Fruit fly (Drosophila melanogaster) whole organism, embryonic: ENCODE data around the gene Sap30.

Experiments used
- C15 ChIP-seq: fragments of 200-800 bp; sonication (Bioruptor generic); IDR thresholded peaks from 3 replicates; pipeline ENCODE4 v1.3.6; 2022; ENCODE audit warnings: missing biosample characterization, missing genetic modification characterization
- CG12942 ChIP-seq: fragments of 200-800 bp; sonication (Bioruptor generic); optimal IDR thresholded peaks from 3 replicates; lab custom pipeline; 2016; ENCODE audit warnings: missing biosample characterization, missing genetic modification characterization
- CG14710 ChIP-seq: fragments of 200-800 bp; sonication (Bioruptor generic); optimal IDR thresholded peaks from 3 replicates; lab custom pipeline; 2019; ENCODE audit warnings: missing biosample characterization, mild to moderate bottlenecking, missing genetic modification characterization, moderate library complexity
- CG1647 ChIP-seq: fragments of 200-800 bp; sonication (Bioruptor generic); optimal IDR thresholded peaks from 3 replicates; lab custom pipeline; 2016; ENCODE audit warnings: missing biosample characterization, missing genetic modification characterization
- CG16779 ChIP-seq: fragments of 200-800 bp; sonication (Bioruptor generic); IDR thresholded peaks from 2 replicates; pipeline ENCODE4 v1.3.6; 2022; ENCODE audit warnings: missing biosample characterization, missing genetic modification characterization
- CG2129 ChIP-seq: fragments of 200-800 bp; sonication (Bioruptor generic); IDR thresholded peaks from 2 replicates; pipeline ENCODE4 v1.3.6; 2022; ENCODE audit warnings: missing biosample characterization, missing genetic modification characterization; ENCODE audit not compliant: partially characterized antibody
- CG2202 ChIP-seq: fragments of 200-800 bp; sonication (Bioruptor generic); optimal IDR thresholded peaks from 2 replicates; lab custom pipeline; 2018; ENCODE audit warnings: missing biosample characterization, mild to moderate bottlenecking, missing genetic modification characterization
- CG2875 ChIP-seq: fragments of 200-800 bp; sonication (Bioruptor generic); optimal IDR thresholded peaks from 2 replicates; lab custom pipeline; 2017; ENCODE audit warnings: missing biosample characterization, mild to moderate bottlenecking, missing genetic modification characterization, missing genetic modification reagents
- CG33557 ChIP-seq: fragments of 200-800 bp; sonication (Bioruptor generic); optimal IDR thresholded peaks from 2 replicates; lab custom pipeline; 2019; ENCODE audit warnings: missing biosample characterization, mild to moderate bottlenecking, missing genetic modification characterization, moderate library complexity
- CG43689 ChIP-seq: fragments of 200-800 bp; sonication (Bioruptor generic); IDR thresholded peaks from 2 replicates; pipeline ENCODE4 v1.3.6; 2022; ENCODE audit warnings: missing biosample characterization, missing genetic modification characterization
- CG7556 ChIP-seq: fragments of 200-800 bp; sonication (Bioruptor generic); optimal IDR thresholded peaks from 2 replicates; lab custom pipeline; 2017; ENCODE audit warnings: missing biosample characterization, mild to moderate bottlenecking, missing genetic modification characterization
- CG7963 ChIP-seq: fragments of 200-800 bp; sonication (Bioruptor generic); IDR thresholded peaks from 3 replicates; pipeline ENCODE4 v1.3.6; 2022; ENCODE audit warnings: missing biosample characterization, missing genetic modification characterization; ENCODE audit not compliant: partially characterized antibody
- D19B ChIP-seq: fragments of 200-800 bp; sonication (Bioruptor generic); optimal IDR thresholded peaks from 2 replicates; lab custom pipeline; 2017; ENCODE audit warnings: missing biosample characterization, mild to moderate bottlenecking, missing genetic modification characterization
- E2f2 ChIP-seq: fragments of 200-800 bp; sonication (Bioruptor generic); IDR thresholded peaks from 2 replicates; pipeline ENCODE4 v1.3.6; 2022; ENCODE audit warnings: missing biosample characterization, missing genetic modification characterization
- GATAe ChIP-seq: fragments of 200-800 bp; sonication (Bioruptor generic); conservative IDR thresholded peaks from 2 replicates; pipeline ENCODE4 v1.3.6; 2022; ENCODE audit warnings: missing biosample characterization, missing genetic modification characterization
- HLH54F ChIP-seq: fragments of 200-800 bp; sonication (Bioruptor generic); optimal IDR thresholded peaks from 3 replicates; lab custom pipeline; 2016; ENCODE audit warnings: missing biosample characterization, missing genetic modification characterization
- Hand ChIP-seq: fragments of 200-800 bp; sonication (Bioruptor generic); optimal IDR thresholded peaks from 2 replicates; lab custom pipeline; 2017; ENCODE audit warnings: mild to moderate bottlenecking, missing biosample characterization, missing genetic modification reagents, missing genetic modification characterization
- Hmr ChIP-seq: fragments of 200-800 bp; sonication (Bioruptor generic); optimal IDR thresholded peaks from 3 replicates; lab custom pipeline; 2017; ENCODE audit warnings: mild to moderate bottlenecking, missing biosample characterization, missing genetic modification reagents, missing genetic modification characterization
- Hr39 ChIP-seq: fragments of >200 bp; optimal IDR thresholded peaks from 2 replicates; lab custom pipeline; 2017
- NFAT ChIP-seq: fragments of 200-800 bp; sonication (Bioruptor generic); IDR thresholded peaks from 2 replicates; pipeline ENCODE4 v1.3.6; 2022; ENCODE audit warnings: missing biosample characterization, missing genetic modification characterization
- Rx ChIP-seq: fragments of 200-800 bp; sonication (Bioruptor generic); IDR thresholded peaks from 2 replicates; pipeline ENCODE4 v1.3.6; 2022; ENCODE audit warnings: missing biosample characterization, missing genetic modification characterization
- ab ChIP-seq: fragments of 200-800 bp; sonication (Bioruptor generic); optimal IDR thresholded peaks from 2 replicates; lab custom pipeline; 2016; ENCODE audit warnings: missing biosample characterization, missing genetic modification characterization
- btn ChIP-seq: fragments of 200-800 bp; sonication (Bioruptor generic); optimal IDR thresholded peaks from 2 replicates; lab custom pipeline; 2016; ENCODE audit warnings: missing biosample characterization, missing genetic modification characterization
- da ChIP-seq: fragments of 200-800 bp; sonication (Bioruptor generic); optimal IDR thresholded peaks from 2 replicates; lab custom pipeline; 2016; ENCODE audit warnings: missing biosample characterization, missing genetic modification characterization
- danr ChIP-seq: fragments of 200-800 bp; sonication (Bioruptor generic); IDR thresholded peaks from 2 replicates; pipeline ENCODE4 v1.3.6; 2022; ENCODE audit warnings: missing biosample characterization, missing genetic modification characterization
- dysf ChIP-seq: fragments of 200-800 bp; sonication (Bioruptor generic); IDR thresholded peaks from 3 replicates; pipeline ENCODE4 v1.3.6; 2022; ENCODE audit warnings: missing biosample characterization, missing genetic modification characterization
- ftz-f1 ChIP-seq: fragments of 200-800 bp; sonication (Bioruptor generic); optimal IDR thresholded peaks from 2 replicates; lab custom pipeline; 2016; ENCODE audit warnings: missing biosample characterization, missing genetic modification characterization
- gfzf ChIP-seq: fragments of 200-800 bp; sonication (Bioruptor generic); optimal IDR thresholded peaks from 2 replicates; lab custom pipeline; 2016; ENCODE audit warnings: missing biosample characterization, mild to moderate bottlenecking, missing genetic modification characterization, moderate library complexity
- hb ChIP-seq: fragments of 200-800 bp; sonication (Bioruptor generic); IDR thresholded peaks from 3 replicates; pipeline ENCODE4 v1.3.6; 2022; ENCODE audit warnings: missing biosample characterization, missing genetic modification characterization; ENCODE audit not compliant: partially characterized antibody
- ind ChIP-seq: fragments of 200-800 bp; sonication (Bioruptor generic); optimal IDR thresholded peaks from 3 replicates; lab custom pipeline; 2016; ENCODE audit warnings: missing biosample characterization, missing genetic modification characterization
- ken ChIP-seq: fragments of 200-800 bp; sonication (Bioruptor generic); IDR thresholded peaks from 3 replicates; pipeline ENCODE4 v1.3.6; 2022; ENCODE audit warnings: missing biosample characterization, missing genetic modification characterization
- lab ChIP-seq: fragments of 200-800 bp; sonication (Bioruptor generic); optimal IDR thresholded peaks from 3 replicates; lab custom pipeline; 2017; ENCODE audit warnings: missing biosample characterization, missing genetic modification characterization, mild to moderate bottlenecking, moderate library complexity, missing genetic modification reagents
- oc ChIP-seq: fragments of 200-800 bp; sonication (Bioruptor generic); optimal IDR thresholded peaks from 2 replicates; lab custom pipeline; 2018; ENCODE audit warnings: missing biosample characterization, mild to moderate bottlenecking, missing genetic modification characterization, moderate library complexity
- org-1 ChIP-seq: fragments of 200-800 bp; sonication (Bioruptor generic); optimal IDR thresholded peaks from 2 replicates; lab custom pipeline; 2017; ENCODE audit warnings: missing biosample characterization, missing genetic modification characterization
- otp ChIP-seq: fragments of 200-800 bp; sonication (Bioruptor generic); IDR thresholded peaks from 3 replicates; pipeline ENCODE4, ENCODE4 v1.3.6; 2022; ENCODE audit warnings: missing biosample characterization, missing genetic modification characterization
- peb ChIP-seq: fragments of 200-800 bp; sonication (Bioruptor generic); IDR thresholded peaks from 2 replicates; pipeline ENCODE4 v1.3.6; 2022; ENCODE audit warnings: missing biosample characterization, missing genetic modification characterization
- pho ChIP-seq: fragments of 200-800 bp; sonication (Bioruptor generic); optimal IDR thresholded peaks from 2 replicates; lab custom pipeline; 2016; ENCODE audit warnings: missing biosample characterization, missing genetic modification characterization
- pita ChIP-seq: fragments of 200-800 bp; sonication (Bioruptor generic); optimal IDR thresholded peaks from 2 replicates; lab custom pipeline; 2017; ENCODE audit warnings: missing biosample characterization, mild to moderate bottlenecking, missing genetic modification characterization
- pzg ChIP-seq: fragments of 200-800 bp; sonication (Bioruptor generic); optimal IDR thresholded peaks from 3 replicates; lab custom pipeline; 2018; ENCODE audit warnings: missing biosample characterization, mild to moderate bottlenecking, missing genetic modification characterization, moderate library complexity
- scrt ChIP-seq: fragments of 200-800 bp; sonication (Bioruptor generic); optimal IDR thresholded peaks from 2 replicates; lab custom pipeline; 2018; ENCODE audit warnings: missing biosample characterization, mild to moderate bottlenecking, missing genetic modification characterization, moderate library complexity
- sens ChIP-seq: fragments of 200-800 bp; sonication (Bioruptor generic); peaks from one replicate; lab custom pipeline; 2016; ENCODE audit warnings: missing biosample characterization, missing genetic modification characterization
- sima ChIP-seq: fragments of 200-800 bp; sonication (Bioruptor generic); optimal IDR thresholded peaks from 2 replicates; lab custom pipeline; 2016; ENCODE audit warnings: missing biosample characterization, missing genetic modification characterization
- slbo ChIP-seq: fragments of 200-800 bp; sonication (Bioruptor generic); IDR thresholded peaks from 2 replicates; pipeline ENCODE4 v1.3.6; 2022; ENCODE audit warnings: missing biosample characterization, missing genetic modification characterization
- sqz ChIP-seq: fragments of 200-800 bp; sonication (Bioruptor generic); optimal IDR thresholded peaks from 3 replicates; lab custom pipeline; 2018; ENCODE audit warnings: missing biosample characterization, mild to moderate bottlenecking, missing genetic modification characterization
- tin ChIP-seq: fragments of 200-800 bp; sonication (Bioruptor generic); optimal IDR thresholded peaks from 3 replicates; lab custom pipeline; 2016; ENCODE audit warnings: missing biosample characterization, missing genetic modification characterization
- tna ChIP-seq: fragments of 200-800 bp; sonication (Bioruptor generic); IDR thresholded peaks from 2 replicates; pipeline ENCODE4 v1.3.6; 2022; ENCODE audit warnings: missing biosample characterization, missing genetic modification characterization; ENCODE audit not compliant: partially characterized antibody
- trem ChIP-seq: fragments of 200-800 bp; optimal IDR thresholded peaks from 3 replicates; lab custom pipeline; 2019; ENCODE audit warnings: missing biosample characterization, mild to moderate bottlenecking, missing genetic modification characterization, moderate library complexity
- z ChIP-seq: fragments of 200-800 bp; sonication (Bioruptor generic); IDR thresholded peaks from 3 replicates; pipeline ENCODE4 v1.3.6; 2022; ENCODE audit warnings: missing biosample characterization, missing genetic modification characterization
- zen ChIP-seq: fragments of 200-800 bp; sonication (Bioruptor generic); optimal IDR thresholded peaks from 3 replicates; lab custom pipeline; 2018; ENCODE audit warnings: missing biosample characterization, mild to moderate bottlenecking, missing genetic modification characterization, moderate library complexity

The Sap30 gene

DNA sequence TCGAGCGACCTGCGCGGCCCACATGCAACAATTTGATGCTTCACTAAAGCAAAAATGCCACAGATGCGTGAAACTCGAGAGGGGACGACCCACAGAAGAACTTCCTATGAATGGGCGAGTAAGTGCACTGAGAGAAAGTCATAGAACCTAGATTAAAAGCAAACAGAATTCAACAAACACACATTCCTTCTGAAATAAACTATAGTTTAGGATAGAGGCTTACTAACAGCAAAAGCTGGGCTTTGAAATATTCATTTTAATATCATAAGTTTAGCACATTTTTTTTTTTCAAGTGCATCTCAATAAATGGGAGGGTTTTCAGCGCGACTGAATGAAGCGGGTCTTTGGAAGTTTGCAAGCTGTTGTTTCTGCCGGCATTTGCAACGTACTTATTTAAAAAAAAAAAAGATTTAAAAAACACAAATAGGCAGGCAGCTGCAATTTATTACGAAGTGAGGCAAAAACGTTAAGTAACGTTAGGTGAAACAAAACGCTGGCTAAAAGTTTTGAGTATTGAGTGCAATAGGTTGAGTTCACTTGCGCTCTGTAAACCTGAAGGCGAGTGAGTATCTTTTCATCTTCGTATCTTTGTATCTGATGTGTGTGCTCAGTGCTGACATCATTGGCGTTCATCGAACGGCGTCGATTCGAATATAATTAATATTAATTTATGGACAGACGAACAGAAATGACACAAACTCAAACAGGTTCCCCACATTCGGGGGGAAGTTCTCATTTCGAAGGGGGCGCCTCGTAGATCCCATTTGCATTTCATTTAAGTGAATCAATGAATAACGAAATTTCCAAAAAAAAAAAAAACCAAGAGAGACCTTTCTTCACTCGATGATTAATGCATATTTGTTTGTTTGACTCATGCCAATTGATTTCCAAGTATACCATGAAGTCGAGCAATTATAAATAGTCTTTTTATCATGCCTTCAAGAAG lies 13.9 kb upstream of the Sap30 start (continued):
- TF ChIP-seq tin = peak; percentile 69
- no peak for TF ChIP-seq GATAe (GFP tag; lab: Robert Waterston, UW)
- TF ChIP-seq ftz-f1 = no peak
- peak; percentile 18 for TF ChIP-seq sima
- TF ChIP-seq da (GFP tag; lab: Kevin White, UChicago) = no peak
- peak; percentile 47 for TF ChIP-seq zen
- no peak for TF ChIP-seq pzg (GFP tag; lab: Kevin White, UChicago)
- TF ChIP-seq otp (GFP tag; lab: Robert Waterston, UW) = peak; percentile 77
- peak; percentile 70 for TF ChIP-seq Rx
- TF ChIP-seq CG7556 (GFP tag; lab: Kevin White, UChicago) = peak; percentile 17
- TF ChIP-seq Hr39 = no peak
- TF ChIP-seq z = peak; percentile 7; the same call in 1 of the 3 replicates
- TF ChIP-seq NFAT (GFP tag; lab: Robert Waterston, UW) = no peak
- no peak for TF ChIP-seq oc (tag; lab: Kevin White, UChicago)
- TF ChIP-seq CG14710 (tag; lab: Kevin White, UChicago) = peak; percentile 64
- no peak for TF ChIP-seq sqz
- no peak for TF ChIP-seq Hand (GFP tag; lab: Kevin White, UChicago)
- peak; percentile 9 for TF ChIP-seq btn (GFP tag; lab: Kevin White, UChicago)
- TF ChIP-seq ken = peak; percentile 46; the same call in 1 of the 3 replicates
- TF ChIP-seq tna (GFP tag; lab: Robert Waterston, UW) = no peak
- TF ChIP-seq org-1 (GFP tag; lab: Kevin White, UChicago) = peak; percentile 44
- TF ChIP-seq gfzf (GFP tag; lab: Kevin White, UChicago) = no peak
- peak; percentile 37 for TF ChIP-seq CG2875 (GFP tag; lab: Kevin White, UChicago)
- no peak for TF ChIP-seq Hmr (GFP tag; lab: Kevin White, UChicago)
- TF ChIP-seq D19B = no peak
- peak; percentile 73; the same call in 2 of the 3 replicates for TF ChIP-seq dysf (GFP tag; lab: Robert Waterston, UW)
- TF ChIP-seq trem (tag; lab: Kevin White, UChicago) = peak; percentile 9
- peak; percentile 49; the same call in 1 of the 2 replicates for TF ChIP-seq danr (GFP tag; lab: Robert Waterston, UW)
- TF ChIP-seq CG1647 (GFP tag; lab: Kevin White, UChicago) = peak; percentile 15
- TF ChIP-seq E2f2 (GFP tag; lab: Robert Waterston, UW) = peak; percentile 41; the same call in 1 of the 2 replicates
- no peak for TF ChIP-seq CG7963 (GFP tag; lab: Robert Waterston, UW)
- TF ChIP-seq hb (GFP tag; lab: Robert Waterston, UW) = no peak
- TF ChIP-seq scrt (GFP tag; lab: Kevin White, UChicago) = no peak
- TF ChIP-seq lab (GFP tag; lab: Kevin White, UChicago) = peak; percentile 46
- no peak for TF ChIP-seq C15 (GFP tag; lab: Robert Waterston, UW)
- TF ChIP-seq pita (GFP tag; lab: Kevin White, UChicago) = no peak
- peak; percentile 52 for TF ChIP-seq ind (GFP tag; lab: Kevin White, UChicago)
- TF ChIP-seq CG33557 (GFP tag; lab: Kevin White, UChicago) = no peak
- no peak for TF ChIP-seq ab
- no peak for TF ChIP-seq slbo (GFP tag; lab: Robert Waterston, UW)
- TF ChIP-seq CG16779 (GFP tag; lab: Robert Waterston, UW) = no peak
- TF ChIP-seq CG43689 (GFP tag; lab: Robert Waterston, UW) = no peak
- TF ChIP-seq HLH54F (GFP tag; lab: Kevin White, UChicago) = no peak
- no peak for TF ChIP-seq pho (GFP tag; lab: Kevin White, UChicago)
- 0 out of 2 replicates have a peak, but pooled peaks have one; percentile 31 for TF ChIP-seq peb
- no peak for TF ChIP-seq CG2129 (GFP tag; lab: Robert Waterston, UW)
- no peak for TF ChIP-seq CG12942
- peak; percentile 38 for TF ChIP-seq CG2202 (tag; lab: Kevin White, UChicago)
- TF ChIP-seq sens = peak; percentile 96
